Fruit fly (Drosophila melanogaster): ENCODE measurements around the gene CG9514.

- TF ChIP-seq psq (optimal IDR thresholded peaks at IDR 0.05) = no peak
- no peak for TF ChIP-seq CG8478 (optimal IDR thresholded peaks at IDR 0.05)
- TF ChIP-seq usp (GFP tag; optimal IDR thresholded peaks at IDR 0.05) = no peak
- TF ChIP-seq pan (optimal IDR thresholded peaks at IDR 0.05) = no peak
These were observed 32.2 kb upstream of the CG9514 start, which contains the start of gene CG32591 for dm6 chrX:14928844-14929243.

All from whole organism.